Worm (Caenorhabditis elegans) whole organism, young adult: ENCODE results near the gene abcf-2.

ENCODE experiments used
- B0261.1 ChIP-seq: sonication (generic microtip); optimal IDR thresholded peaks from 2 replicates; lab custom pipeline; 2016; ENCODE audit warnings: mild to moderate bottlenecking, missing genetic modification characterization, moderate library complexity, missing compliant biosample characterization
- F49E8.2 ChIP-seq: sonication (generic microtip); optimal IDR thresholded peaks from 3 replicates; lab custom pipeline; 2017; ENCODE audit warnings: missing genetic modification characterization, mild to moderate bottlenecking, missing compliant biosample characterization, antibody characterized with exemption, moderate library complexity; ENCODE audit not compliant: insufficient read depth
- F52B5.7 ChIP-seq: sonication (generic microtip); optimal IDR thresholded peaks from 2 replicates; lab custom pipeline; 2016; ENCODE audit warnings: mild to moderate bottlenecking, missing genetic modification characterization, missing compliant biosample characterization
- F55B11.4 ChIP-seq: sonication (generic microtip); optimal IDR thresholded peaks from 2 replicates; lab custom pipeline; 2016; ENCODE audit warnings: missing compliant biosample characterization, missing genetic modification characterization, borderline replicate concordance; ENCODE audit not compliant: insufficient read depth
- K12H6.12 ChIP-seq: fragments of 200-800 bp; sonication (Bioruptor generic); optimal IDR thresholded peaks from 2 replicates; lab custom pipeline; 2018; ENCODE audit warnings: mild to moderate bottlenecking, missing genetic modification characterization, missing compliant biosample characterization
- T07F8.4 ChIP-seq: sonication (generic microtip); optimal IDR thresholded peaks from 2 replicates; lab custom pipeline; 2016; ENCODE audit warnings: mild to moderate bottlenecking, missing genetic modification characterization, moderate library complexity, missing compliant biosample characterization
- Y95B8A.8 ChIP-seq: fragments of 200-800 bp; sonication (Bioruptor generic); IDR thresholded peaks from 2 replicates; pipeline ENCODE4 v1.3.6; 2022; ENCODE audit warnings: missing genetic modification reagents, missing genetic modification characterization, missing compliant biosample characterization
- aptf-2 ChIP-seq: fragments of 200-800 bp; sonication (Bioruptor generic); conservative IDR thresholded peaks from 2 replicates; pipeline ENCODE4 v1.3.6; 2022; ENCODE audit warnings: missing genetic modification reagents, missing genetic modification characterization, missing compliant biosample characterization
- aptf-3 ChIP-seq: fragments of 200-800 bp; sonication (Bioruptor generic); IDR thresholded peaks from 2 replicates; pipeline ENCODE4 v1.3.6; 2022; ENCODE audit warnings: missing genetic modification characterization, missing compliant biosample characterization
- atf-7 ChIP-seq: sonication (generic microtip); optimal IDR thresholded peaks from 2 replicates; lab custom pipeline; 2017; ENCODE audit warnings: mild to moderate bottlenecking, missing genetic modification characterization, missing compliant biosample characterization
- attf-5 ChIP-seq: fragments of 200-800 bp; sonication (Bioruptor generic); optimal IDR thresholded peaks from 2 replicates; lab custom pipeline; 2018; ENCODE audit warnings: mild to moderate bottlenecking, missing genetic modification characterization, missing compliant biosample characterization
- bed-1 ChIP-seq: fragments of 200-800 bp; sonication (Bioruptor generic); IDR thresholded peaks from 2 replicates; pipeline ENCODE4 v1.3.6; 2022; ENCODE audit warnings: missing genetic modification reagents, missing genetic modification characterization, missing compliant biosample characterization
- bed-2 ChIP-seq: fragments of 200-800 bp; sonication (Bioruptor generic); IDR thresholded peaks from 2 replicates; pipeline ENCODE4 v1.3.6; 2022; ENCODE audit warnings: missing genetic modification reagents, missing genetic modification characterization, missing compliant biosample characterization
- ccch-3 ChIP-seq: fragments of 200-800 bp; sonication (Bioruptor generic); optimal IDR thresholded peaks from 2 replicates; lab custom pipeline; 2018; ENCODE audit warnings: mild to moderate bottlenecking, missing genetic modification characterization, missing compliant biosample characterization
- ceh-58 ChIP-seq: fragments of 200-800 bp; sonication (Bioruptor generic); IDR thresholded peaks from 2 replicates; pipeline ENCODE4 v1.3.6; 2022; ENCODE audit warnings: missing genetic modification characterization, missing compliant biosample characterization
- dpl-1 ChIP-seq: fragments of 150-350 bp; optimal IDR thresholded peaks from 2 replicates; lab custom pipeline; 2014; ENCODE audit warnings: missing biosample characterization, missing genetic modification reagents, missing genetic modification characterization
- egl-18 ChIP-seq: fragments of 200-800 bp; sonication (Bioruptor generic); IDR thresholded peaks from 2 replicates; pipeline ENCODE4 v1.3.6; 2022; ENCODE audit warnings: missing genetic modification reagents, missing genetic modification characterization, missing compliant biosample characterization
- egl-44 ChIP-seq: fragments of 200-800 bp; sonication (Bioruptor generic); IDR thresholded peaks from 2 replicates; pipeline ENCODE4 v1.3.6; 2022; ENCODE audit warnings: missing genetic modification reagents, missing genetic modification characterization, missing compliant biosample characterization
- ekl-4 ChIP-seq: fragments of 200-800 bp; sonication (Bioruptor generic); IDR thresholded peaks from 2 replicates; pipeline ENCODE4 v1.3.6; 2022; ENCODE audit warnings: missing genetic modification reagents, missing genetic modification characterization, missing compliant biosample characterization
- gei-17 ChIP-seq: fragments of 200-800 bp; sonication (Bioruptor generic); optimal IDR thresholded peaks from 2 replicates; lab custom pipeline; 2018; ENCODE audit warnings: mild to moderate bottlenecking, missing genetic modification characterization, missing compliant biosample characterization
- him-1 ChIP-seq: sonication (generic microtip); optimal IDR thresholded peaks from 2 replicates; lab custom pipeline; 2016; ENCODE audit warnings: missing genotype, missing genetic modification reagents, missing genetic modification characterization, missing compliant biosample characterization
- hlh-26 ChIP-seq: fragments of 200-800 bp; sonication (Bioruptor generic); conservative IDR thresholded peaks from 2 replicates; pipeline ENCODE4 v1.3.6; 2022; ENCODE audit warnings: missing genetic modification reagents, missing genetic modification characterization, missing compliant biosample characterization
- hmg-20 ChIP-seq: fragments of 200-800 bp; sonication (Bioruptor generic); IDR thresholded peaks from 2 replicates; pipeline ENCODE4 v1.3.6; 2022; ENCODE audit warnings: missing genetic modification reagents, missing genetic modification characterization, missing compliant biosample characterization
- let-526 ChIP-seq: fragments of 200-800 bp; sonication (Bioruptor generic); IDR thresholded peaks from 2 replicates; pipeline ENCODE4 v1.3.6; 2022; ENCODE audit warnings: missing genetic modification reagents, missing genetic modification characterization, missing compliant biosample characterization
- lin-26 ChIP-seq: fragments of 200-800 bp; sonication (Bioruptor generic); IDR thresholded peaks from 2 replicates; pipeline ENCODE4 v1.3.6; 2022; ENCODE audit warnings: missing genetic modification reagents, missing genetic modification characterization, missing compliant biosample characterization
- lsy-27 ChIP-seq: sonication (generic microtip); optimal IDR thresholded peaks from 2 replicates; lab custom pipeline; 2017; ENCODE audit warnings: missing genetic modification characterization, mild to moderate bottlenecking, missing compliant biosample characterization, antibody characterized with exemption, missing genotype, borderline replicate concordance; ENCODE audit not compliant: insufficient read depth
- madf-8 ChIP-seq: fragments of 200-800 bp; sonication (Bioruptor generic); conservative IDR thresholded peaks from 2 replicates; pipeline ENCODE4 v1.3.6; 2022; ENCODE audit warnings: missing genetic modification reagents, missing genetic modification characterization, missing compliant biosample characterization
- nhr-120 ChIP-seq: fragments of 200-800 bp; sonication (Bioruptor generic); IDR thresholded peaks from 2 replicates; pipeline ENCODE4 v1.3.6; 2022; ENCODE audit warnings: missing genetic modification characterization, missing compliant biosample characterization
- rcor-1 ChIP-seq: fragments of 200-800 bp; sonication (Bioruptor generic); IDR thresholded peaks from 2 replicates; pipeline ENCODE4 v1.3.6; 2022; ENCODE audit warnings: missing genetic modification reagents, missing genetic modification characterization, missing compliant biosample characterization
- snpc-1.1 ChIP-seq: sonication (generic microtip); optimal IDR thresholded peaks from 2 replicates; lab custom pipeline; 2017; ENCODE audit warnings: missing genetic modification characterization, mild to moderate bottlenecking, missing compliant biosample characterization, antibody characterized with exemption, moderate library complexity, missing genotype, missing genetic modification reagents; ENCODE audit not compliant: insufficient read depth
- snpc-1.3 ChIP-seq: sonication (generic microtip); optimal IDR thresholded peaks from 2 replicates; lab custom pipeline; 2017; ENCODE audit warnings: missing genetic modification characterization, mild to moderate bottlenecking, missing compliant biosample characterization, antibody characterized with exemption, moderate library complexity, missing genotype, missing genetic modification reagents; ENCODE audit not compliant: insufficient read depth
- tbp1 ChIP-seq: fragments of 200-800 bp; sonication (Bioruptor generic); optimal IDR thresholded peaks from 2 replicates; lab custom pipeline; 2018; ENCODE audit warnings: mild to moderate bottlenecking, missing genetic modification characterization, missing compliant biosample characterization
- ztf-25 ChIP-seq: fragments of 200-800 bp; sonication (Bioruptor generic); IDR thresholded peaks from 2 replicates; pipeline ENCODE4 v1.3.6; 2022; ENCODE audit warnings: missing genetic modification reagents, missing genetic modification characterization, missing compliant biosample characterization
- ztf-28 ChIP-seq: fragments of 200-800 bp; sonication (Bioruptor generic); IDR thresholded peaks from 2 replicates; pipeline ENCODE4 v1.3.6; 2022; ENCODE audit warnings: missing genetic modification reagents, missing genetic modification characterization, missing compliant biosample characterization

Gene abcf-2

ce11 chrIII:13492377-13492776 lies 30.3 kb upstream of the abcf-2 start, which contains the start of gene twk-40:
TSS of gene twk-40 (minus strand) at chrIII:13492477.
- TF ChIP-seq rcor-1 (GFP tag; lab: Robert Waterston, UW) = no peak
- TF ChIP-seq F49E8.2 (tag; lab: Kevin White, UChicago) = no peak
- no peak for TF ChIP-seq egl-18 (GFP tag; lab: Robert Waterston, UW)
- no peak for TF ChIP-seq atf-7 (tag; lab: Kevin White, UChicago)
- no peak for TF ChIP-seq hmg-20 (GFP tag; lab: Robert Waterston, UW)
- TF ChIP-seq Y95B8A.8 = no peak
- no peak for TF ChIP-seq tbp1 (GFP tag; lab: Kevin White, UChicago)

DNA sequence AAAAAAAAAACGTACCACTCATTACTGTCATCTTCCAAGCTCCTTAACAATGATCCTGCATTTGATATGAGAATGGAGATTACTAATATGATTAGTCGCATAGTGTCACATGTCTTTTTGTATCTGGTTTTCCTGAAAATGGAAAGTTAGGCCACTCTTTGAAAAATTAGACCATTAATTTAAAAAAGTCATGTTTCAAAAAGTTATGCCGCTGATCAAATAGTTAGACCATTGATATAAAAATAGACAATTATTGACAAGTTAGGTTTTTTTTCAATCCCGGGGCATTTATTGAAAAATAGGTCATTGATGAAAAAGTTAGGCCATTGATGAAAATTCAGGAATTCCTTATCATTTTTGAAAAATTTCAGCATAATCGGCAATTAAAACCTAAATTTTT lies 22.0 kb upstream of the abcf-2 start, which contains the start of gene acc-4:
TSS of gene acc-4 (minus strand) at position 101 of the 400 bp plus-strand sequence.
- TF ChIP-seq F52B5.7 (no peak), rcor-1 (GFP tag; lab: Robert Waterston, UW) (no peak), B0261.1 (tag; lab: Kevin White, UChicago) (no peak), ekl-4 (GFP tag; lab: Robert Waterston, UW) (no peak), attf-5 (GFP tag; lab: Kevin White, UChicago) (no peak)

ce11 chrIII:13476682-13477081 lies 14.6 kb upstream of the abcf-2 start, which contains the start of gene T27E9.6:
TSS of gene T27E9.6 (minus strand) at chrIII:13476782.
- TF ChIP-seq gei-17 (GFP tag; lab: Kevin White, UChicago) (no peak), him-1 (tag; lab: Kevin White, UChicago) (no peak), tbp1 (GFP tag; lab: Kevin White, UChicago) (no peak), bed-2 (no peak), snpc-1.3 (tag; lab: Kevin White, UChicago) (no peak), aptf-2 (GFP tag; lab: Robert Waterston, UW) (no peak), ztf-25 (no peak), atf-7 (tag; lab: Kevin White, UChicago) (no peak), ceh-58 (GFP tag; lab: Robert Waterston, UW) (no peak), snpc-1.1 (tag; lab: Kevin White, UChicago) (no peak), rcor-1 (GFP tag; lab: Robert Waterston, UW) (no peak), attf-5 (GFP tag; lab: Kevin White, UChicago) (no peak), madf-8 (GFP tag; lab: Robert Waterston, UW) (no peak), nhr-120 (GFP tag; lab: Robert Waterston, UW) (no peak), T07F8.4 (tag; lab: Kevin White, UChicago) (no peak), hlh-26 (no peak), dpl-1 (no peak), ztf-28 (GFP tag; lab: Robert Waterston, UW) (no peak), ccch-3 (GFP tag; lab: Kevin White, UChicago) (no peak), F55B11.4 (tag; lab: Kevin White, UChicago) (no peak)
- TF ChIP-seq, all 124 proteins: peak for 0

- TF ChIP-seq him-1 (tag; lab: Kevin White, UChicago) (no peak), lin-26 (GFP tag; lab: Robert Waterston, UW) (no peak), aptf-3 (no peak), let-526 (GFP tag; lab: Robert Waterston, UW) (no peak), ceh-58 (GFP tag; lab: Robert Waterston, UW) (no peak), K12H6.12 (no peak), egl-44 (GFP tag; lab: Robert Waterston, UW) (no peak), bed-1 (GFP tag; lab: Robert Waterston, UW) (no peak), ztf-28 (GFP tag; lab: Robert Waterston, UW) (no peak), lsy-27 (no peak), aptf-2 (GFP tag; lab: Robert Waterston, UW) (no peak)
These were observed 12.4 kb upstream of the abcf-2 start for ce11 chrIII:13474482-13474881.
